Worm (Caenorhabditis elegans) whole organism, early embryonic: ENCODE measurements around the gene cyp-13B1.

Experiments
- ama-1 ChIP-seq: fragments of 150-350 bp; optimal IDR thresholded peaks from 2 replicates; lab custom pipeline; 2014
- scrt-1 ChIP-seq: fragments of 200-800 bp; sonication (Bioruptor generic); IDR thresholded peaks from 2 replicates; pipeline ENCODE4 v1.3.6; 2022; ENCODE audit warnings: missing genetic modification characterization, missing compliant biosample characterization

DNA sequence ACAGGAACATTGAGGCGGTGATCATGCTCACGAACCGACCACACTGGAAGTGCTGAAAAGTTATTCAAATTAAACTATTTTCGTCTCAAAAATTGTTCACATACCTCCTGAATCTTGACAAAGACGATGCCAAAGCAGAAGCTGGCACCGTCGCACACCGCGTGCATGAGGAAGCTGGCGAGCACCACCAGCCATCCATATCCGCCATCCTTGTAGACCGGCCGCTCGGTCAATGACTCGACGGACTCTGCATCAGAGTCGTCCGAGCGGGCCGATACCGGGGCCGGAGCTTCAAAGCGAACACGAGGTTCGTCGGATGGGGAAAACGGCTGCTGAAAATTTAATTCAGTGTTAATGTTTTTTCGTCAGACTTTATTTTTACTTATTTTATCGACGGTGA, 33.3 kb downstream of the cyp-13B1 start:
- TF ChIP-seq ama-1 (no peak), scrt-1 (no peak)
